Worm (Caenorhabditis elegans): ENCODE data around the gene sra-12.

ce11 chrII:10887097-10887496 is 17.2 kb downstream of the sra-12 start:
- TF ChIP-seq W03F9.2 (tag; optimal IDR thresholded peaks at IDR 0.05) (no peak), him-1 (tag; optimal IDR thresholded peaks at IDR 0.05) (no peak), dao-5 (tag; optimal IDR thresholded peaks at IDR 0.05) (no peak)

Measured in whole organism, L4/young adult.